Comparison of ENCODE assay signal across 1 fruit fly cellular context in the genomic region with DNA sequence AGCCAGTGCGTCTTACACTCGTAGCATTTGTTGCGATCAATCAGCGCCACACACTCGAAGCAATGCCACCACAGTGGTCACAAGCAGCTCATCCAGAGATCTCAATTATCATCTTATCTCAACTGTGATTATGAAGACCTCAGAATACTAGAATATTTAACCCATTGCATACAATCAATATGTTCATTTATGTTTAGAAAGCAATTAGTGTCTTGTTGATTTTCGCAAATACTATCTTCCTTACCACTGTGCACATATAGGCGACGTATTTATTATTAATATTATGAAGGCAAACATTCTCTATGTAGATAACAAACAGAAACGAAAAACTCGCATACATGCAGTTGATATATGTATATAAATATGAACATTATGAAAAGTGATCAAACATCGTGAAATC.
TF ChIP-seq lines count a peak whose summit lies in the region.

No protein-coding gene starts in this region.

TF ChIP-seq in whole organism, embryonic, 481 proteins besides CTCF, POLR2A, EP300 and RAD21 (continued from another document and continues in another):
- TF ChIP-seq fd96Cb (tag; optimal IDR thresholded peaks at IDR 0.05; lab: Kevin White, UChicago) (peak; percentile 77), fd102C (GFP tag; optimal IDR thresholded peaks at IDR 0.05; lab: Kevin White, UChicago) (no peak), ems (GFP tag; optimal IDR thresholded peaks at IDR 0.05; lab: Kevin White, UChicago) (peak; percentile 56), cwo (GFP tag; optimal IDR thresholded peaks at IDR 0.05; lab: Kevin White, UChicago) (peak; percentile 54), CG1529 (GFP tag; optimal IDR thresholded peaks at IDR 0.05; lab: Kevin White, UChicago) (peak; percentile 81), nerfin-2 (GFP tag; IDR thresholded peaks at IDR 0.05; lab: Robert Waterston, UW; ENCODE audit: partially characterized antibody) (no peak), hbn (GFP tag; IDR thresholded peaks at IDR 0.05; lab: Robert Waterston, UW; ENCODE audit: partially characterized antibody) (no peak), Fer2 (tag; optimal IDR thresholded peaks at IDR 0.05; lab: Kevin White, UChicago) (no peak), CG18619 (GFP tag; optimal IDR thresholded peaks at IDR 0.05; lab: Kevin White, UChicago) (peak; percentile 58), CG10979 (tag; optimal IDR thresholded peaks at IDR 0.05; lab: Kevin White, UChicago) (peak; percentile 70), CG9727 (GFP tag; optimal IDR thresholded peaks at IDR 0.05; lab: Kevin White, UChicago) (peak; percentile 81), mld (GFP tag; IDR thresholded peaks at IDR 0.05; lab: Robert Waterston, UW; ENCODE audit: partially characterized antibody) (no peak), CG11723 (GFP tag; optimal IDR thresholded peaks at IDR 0.05; lab: Kevin White, UChicago) (peak; percentile 47), CG2120 (GFP tag; optimal IDR thresholded peaks at IDR 0.05; lab: Kevin White, UChicago) (peak; percentile 52), Rfx (GFP tag; IDR thresholded peaks at IDR 0.05; lab: Robert Waterston, UW) (peak; percentile 69), Fer3 (tag; optimal IDR thresholded peaks at IDR 0.05; lab: Kevin White, UChicago) (peak; percentile 74), danr (GFP tag; IDR thresholded peaks at IDR 0.05; lab: Robert Waterston, UW) (peak; percentile 58), wor (GFP tag; IDR thresholded peaks at IDR 0.05; lab: Robert Waterston, UW) (0 out of 2 replicates have a peak, but pooled peaks have one; percentile 16), CG3281 (GFP tag; optimal IDR thresholded peaks at IDR 0.05; lab: Kevin White, UChicago) (peak; percentile 52), vvl (GFP tag; IDR thresholded peaks at IDR 0.05; lab: Robert Waterston, UW) (peak; percentile 87), sim (GFP tag; IDR thresholded peaks at IDR 0.05; lab: Robert Waterston, UW) (peak; percentile 69), CG18599 (GFP tag; optimal IDR thresholded peaks at IDR 0.05; lab: Kevin White, UChicago) (peak; percentile 72), CG10543 (GFP tag; optimal IDR thresholded peaks at IDR 0.05; lab: Kevin White, UChicago) (no peak), nerfin-1 (tag; optimal IDR thresholded peaks at IDR 0.05; lab: Kevin White, UChicago) (peak; percentile 69), ssp (GFP tag; IDR thresholded peaks at IDR 0.05; lab: Robert Waterston, UW) (peak; percentile 35; the same call in 1 of the 2 replicates), CG30020 (tag; optimal IDR thresholded peaks at IDR 0.05; lab: Kevin White, UChicago) (no peak), NK7.1 (GFP tag; optimal IDR thresholded peaks at IDR 0.05; lab: Kevin White, UChicago) (no peak), pho (GFP tag; optimal IDR thresholded peaks at IDR 0.05; lab: Kevin White, UChicago) (no peak), HmgZ (tag; optimal IDR thresholded peaks at IDR 0.05; lab: Kevin White, UChicago) (peak; percentile 33), NC2α (GFP tag; optimal IDR thresholded peaks at IDR 0.05; lab: Kevin White, UChicago) (peak; percentile 55), CG14860 (GFP tag; IDR thresholded peaks at IDR 0.05; lab: Robert Waterston, UW; ENCODE audit: partially characterized antibody) (no peak), Ravus (GFP tag; IDR thresholded peaks at IDR 0.05; lab: Robert Waterston, UW) (no peak; the same call in 1 of the 2 replicates), sisA (GFP tag; IDR thresholded peaks at IDR 0.05; lab: Robert Waterston, UW) (peak; percentile 46; the same call in 1 of the 2 replicates), ERR (GFP tag; optimal IDR thresholded peaks at IDR 0.05; lab: Kevin White, UChicago) (no peak), odd (GFP tag; optimal IDR thresholded peaks at IDR 0.05; lab: Kevin White, UChicago) (peak; percentile 55), ttk (GFP tag; IDR thresholded peaks at IDR 0.05; lab: Robert Waterston, UW) (peak; percentile 72), CG12071 (GFP tag; optimal IDR thresholded peaks at IDR 0.05; lab: Kevin White, UChicago) (peak; percentile 57), zf30C (GFP tag; optimal IDR thresholded peaks at IDR 0.05; lab: Kevin White, UChicago) (no peak), CG17361 (GFP tag; IDR thresholded peaks at IDR 0.05; lab: Robert Waterston, UW) (peak; percentile 83), CG1792 (GFP tag; optimal IDR thresholded peaks at IDR 0.05; lab: Kevin White, UChicago) (peak; percentile 73), gsb-n (tag; optimal IDR thresholded peaks at IDR 0.05; lab: Kevin White, UChicago) (peak; percentile 74), CG31441 (GFP tag; IDR thresholded peaks at IDR 0.05; lab: Robert Waterston, UW) (peak; percentile 85), chm (GFP tag; IDR thresholded peaks at IDR 0.05; lab: Robert Waterston, UW) (peak; percentile 77), CG12942 (GFP tag; optimal IDR thresholded peaks at IDR 0.05; lab: Kevin White, UChicago) (peak; percentile 59), eyg (GFP tag; optimal IDR thresholded peaks at IDR 0.05; lab: Kevin White, UChicago) (peak; percentile 5), Atf6 (GFP tag; IDR thresholded peaks at IDR 0.05; lab: Robert Waterston, UW) (peak; percentile 34; the same call in 1 of the 2 replicates), ATbp (GFP tag; optimal IDR thresholded peaks at IDR 0.05; lab: Kevin White, UChicago) (peak; percentile 77), Max (GFP tag; optimal IDR thresholded peaks at IDR 0.05; lab: Kevin White, UChicago) (peak; percentile 77), otp (GFP tag; IDR thresholded peaks at IDR 0.05; lab: Robert Waterston, UW) (peak; percentile 61; the same call in 2 of the 3 replicates), CG15011 (GFP tag; optimal IDR thresholded peaks at IDR 0.05; lab: Kevin White, UChicago) (peak; percentile 62), D (optimal IDR thresholded peaks at IDR 0.05; lab: Kevin White, UChicago) (no peak), D (GFP tag; optimal IDR thresholded peaks at IDR 0.05; lab: Kevin White, UChicago) (peak; percentile 82), Vsx1 (GFP tag; optimal IDR thresholded peaks at IDR 0.05; lab: Kevin White, UChicago) (peak; percentile 59), CG14965 (GFP tag; optimal IDR thresholded peaks at IDR 0.05; lab: Kevin White, UChicago; ENCODE audit: borderline replicate concordance) (peak; percentile 29), dmrt11E (tag; optimal IDR thresholded peaks at IDR 0.05; lab: Kevin White, UChicago) (peak; percentile 88), CG4730 (GFP tag; IDR thresholded peaks at IDR 0.05; lab: Robert Waterston, UW) (peak; percentile 71), seq (GFP tag; IDR thresholded peaks at IDR 0.05; lab: Robert Waterston, UW) (peak; percentile 54; the same call in 1 of the 2 replicates), CG15479 (GFP tag; optimal IDR thresholded peaks at IDR 0.05; lab: Kevin White, UChicago) (peak; percentile 31), CG10565 (GFP tag; optimal IDR thresholded peaks at IDR 0.05; lab: Kevin White, UChicago) (peak; percentile 12), CG12219 (GFP tag; optimal IDR thresholded peaks at IDR 0.05; lab: Kevin White, UChicago) (peak; percentile 44), CHES-1-like (GFP tag; optimal IDR thresholded peaks at IDR 0.05; lab: Kevin White, UChicago) (peak; percentile 17), crc (GFP tag; optimal IDR thresholded peaks at IDR 0.05; lab: Kevin White, UChicago) (no peak), scrt (GFP tag; optimal IDR thresholded peaks at IDR 0.05; lab: Kevin White, UChicago) (peak; percentile 6), Bteb2 (GFP tag; optimal IDR thresholded peaks at IDR 0.05; lab: Kevin White, UChicago) (peak; percentile 36), gcm (GFP tag; optimal IDR thresholded peaks at IDR 0.05; lab: Kevin White, UChicago) (peak; percentile 57), CG1647 (GFP tag; optimal IDR thresholded peaks at IDR 0.05; lab: Kevin White, UChicago) (peak; percentile 20), CG1024 (GFP tag; IDR thresholded peaks at IDR 0.05; lab: Robert Waterston, UW) (peak; percentile 39; the same call in 1 of the 2 replicates), Asciz (GFP tag; optimal IDR thresholded peaks at IDR 0.05; lab: Kevin White, UChicago) (peak; percentile 92), CG8281 (tag; optimal IDR thresholded peaks at IDR 0.05; lab: Kevin White, UChicago) (peak; percentile 54), exex (tag; optimal IDR thresholded peaks at IDR 0.05; lab: Kevin White, UChicago) (peak; percentile 41), H2.0 (GFP tag; IDR thresholded peaks at IDR 0.05; lab: Robert Waterston, UW) (peak; percentile 40; the same call in 1 of the 2 replicates), jumu (GFP tag; optimal IDR thresholded peaks at IDR 0.05; lab: Kevin White, UChicago) (no peak), CG5180 (GFP tag; optimal IDR thresholded peaks at IDR 0.05; lab: Kevin White, UChicago) (peak; percentile 22), nau (GFP tag; optimal IDR thresholded peaks at IDR 0.05; lab: Kevin White, UChicago) (peak; percentile 86), salm (tag; optimal IDR thresholded peaks at IDR 0.05; lab: Kevin White, UChicago) (no peak), CG4820 (GFP tag; optimal IDR thresholded peaks at IDR 0.05; lab: Kevin White, UChicago) (peak; percentile 79), CG30403 (GFP tag; optimal IDR thresholded peaks at IDR 0.05; lab: Kevin White, UChicago) (peak; percentile 39), crp (GFP tag; optimal IDR thresholded peaks at IDR 0.05; lab: Kevin White, UChicago) (peak in 1 of 2 experiments; percentile 18), CG6813 (GFP tag; optimal IDR thresholded peaks at IDR 0.05; lab: Kevin White, UChicago) (peak; percentile 86), dati (GFP tag; IDR thresholded peaks at IDR 0.05; lab: Robert Waterston, UW) (no peak), CG4617 (GFP tag; optimal IDR thresholded peaks at IDR 0.05; lab: Kevin White, UChicago; ENCODE audit: borderline replicate concordance) (no peak), pnt (GFP tag; optimal IDR thresholded peaks at IDR 0.05; lab: Kevin White, UChicago) (peak; percentile 36), E2f2 (GFP tag; IDR thresholded peaks at IDR 0.05; lab: Robert Waterston, UW) (peak; percentile 54; the same call in 1 of the 2 replicates), luna (GFP tag; optimal IDR thresholded peaks at IDR 0.05; lab: Kevin White, UChicago) (no peak), Neu2 (GFP tag; optimal IDR thresholded peaks at IDR 0.05; lab: Kevin White, UChicago; ENCODE audit: borderline replicate concordance) (no peak), Nf-YA (GFP tag; IDR thresholded peaks at IDR 0.05; lab: Robert Waterston, UW) (peak; percentile 53; the same call in 1 of the 2 replicates), Med (GFP tag; lab: Kevin White, UChicago) (peak; percentile 76), Meics (GFP tag; optimal IDR thresholded peaks at IDR 0.05; lab: Kevin White, UChicago) (peak; percentile 52), CG13624 (GFP tag; optimal IDR thresholded peaks at IDR 0.05; lab: Kevin White, UChicago) (peak; percentile 27), Deaf1 (tag; optimal IDR thresholded peaks at IDR 0.05; lab: Kevin White, UChicago) (peak; percentile 17), CG6765 (GFP tag; optimal IDR thresholded peaks at IDR 0.05; lab: Kevin White, UChicago) (no peak), CG14710 (tag; optimal IDR thresholded peaks at IDR 0.05; lab: Kevin White, UChicago) (peak; percentile 87), nmo (GFP tag; optimal IDR thresholded peaks at IDR 0.05; lab: Kevin White, UChicago) (peak; percentile 55), CG11504 (tag; optimal IDR thresholded peaks at IDR 0.05; lab: Kevin White, UChicago) (peak; percentile 75), Atf3 (GFP tag; optimal IDR thresholded peaks at IDR 0.05; lab: Kevin White, UChicago) (peak; percentile 33), Hr51 (GFP tag; optimal IDR thresholded peaks at IDR 0.05; lab: Kevin White, UChicago) (peak; percentile 27 to 58), CG7271 (tag; optimal IDR thresholded peaks at IDR 0.05; lab: Kevin White, UChicago) (peak; percentile 82), CG11696 (GFP tag; IDR thresholded peaks at IDR 0.05; lab: Robert Waterston, UW) (peak; percentile 66; the same call in 1 of the 2 replicates), CG10462 (GFP tag; optimal IDR thresholded peaks at IDR 0.05; lab: Kevin White, UChicago) (peak; percentile 66), Gsc (GFP tag; IDR thresholded peaks at IDR 0.05; lab: Robert Waterston, UW) (no peak), CG12155 (GFP tag; optimal IDR thresholded peaks at IDR 0.05; lab: Kevin White, UChicago) (peak; percentile 36), Optix (GFP tag; IDR thresholded peaks at IDR 0.05; lab: Robert Waterston, UW) (peak; percentile 60; the same call in 1 of the 3 replicates), Oaz (GFP tag; IDR thresholded peaks at IDR 0.05; lab: Robert Waterston, UW) (no peak), CG2199 (GFP tag; IDR thresholded peaks at IDR 0.05; lab: Robert Waterston, UW) (peak; percentile 91; the same call in 2 of the 3 replicates), CG4424 (GFP tag; optimal IDR thresholded peaks at IDR 0.05; lab: Kevin White, UChicago) (peak; percentile 73), CG7987 (GFP tag; optimal IDR thresholded peaks at IDR 0.05; lab: Kevin White, UChicago) (peak; percentile 82), CG16863 (GFP tag; optimal IDR thresholded peaks at IDR 0.05; lab: Kevin White, UChicago) (peak; percentile 64), CG14441 (GFP tag; IDR thresholded peaks at IDR 0.05; lab: Robert Waterston, UW) (peak; percentile 82), CG13296 (GFP tag; optimal IDR thresholded peaks at IDR 0.05; lab: Kevin White, UChicago) (peak; percentile 57), CG8924 (tag; optimal IDR thresholded peaks at IDR 0.05; lab: Kevin White, UChicago) (peak; percentile 72), Nf-YC (tag; optimal IDR thresholded peaks at IDR 0.05; lab: Kevin White, UChicago) (no peak), lab (GFP tag; optimal IDR thresholded peaks at IDR 0.05; lab: Kevin White, UChicago) (peak; percentile 69), usp (GFP tag; optimal IDR thresholded peaks at IDR 0.05; lab: Kevin White, UChicago) (no peak), MESR4 (GFP tag; optimal IDR thresholded peaks at IDR 0.05; lab: Kevin White, UChicago) (no peak), HLH4C (GFP tag; IDR thresholded peaks at IDR 0.05; lab: Robert Waterston, UW; ENCODE audit: partially characterized antibody) (no peak), BtbVII (GFP tag; optimal IDR thresholded peaks at IDR 0.05; lab: Kevin White, UChicago) (peak; percentile 46), CG31365 (tag; optimal IDR thresholded peaks at IDR 0.05; lab: Kevin White, UChicago) (peak; percentile 41), trem (tag; optimal IDR thresholded peaks at IDR 0.05; lab: Kevin White, UChicago) (peak; percentile 52), CG14667 (GFP tag; IDR thresholded peaks at IDR 0.05; lab: Robert Waterston, UW) (peak; percentile 57), Scr (GFP tag; IDR thresholded peaks at IDR 0.05; lab: Robert Waterston, UW; ENCODE audit: partially characterized antibody) (no peak), az2 (GFP tag; optimal IDR thresholded peaks at IDR 0.05; lab: Kevin White, UChicago) (peak; percentile 65), CG8944 (GFP tag; optimal IDR thresholded peaks at IDR 0.05; lab: Kevin White, UChicago) (peak; percentile 53), her (GFP tag; optimal IDR thresholded peaks at IDR 0.05; lab: Kevin White, UChicago) (no peak), CG17568 (GFP tag; optimal IDR thresholded peaks at IDR 0.05; lab: Kevin White, UChicago) (peak; percentile 74)
